Fruit fly (Drosophila melanogaster) whole organism, embryonic: ENCODE data around the gene ddbt.

Experiments
- BEAF-32 ChIP-seq: fragments of 200-800 bp; sonication (Bioruptor generic); optimal IDR thresholded peaks from 3 replicates; lab custom pipeline; 2017; ENCODE audit warnings: missing biosample characterization, missing genetic modification characterization, mild to moderate bottlenecking, moderate library complexity, missing genetic modification reagents
- CG1024 ChIP-seq: fragments of 200-800 bp; sonication (Bioruptor generic); IDR thresholded peaks from 2 replicates; pipeline ENCODE4 v1.3.6; 2022; ENCODE audit warnings: missing biosample characterization, missing genetic modification characterization
- CG10431 ChIP-seq: fragments of 200-800 bp; sonication (Bioruptor generic); optimal IDR thresholded peaks from 3 replicates; lab custom pipeline; 2018; ENCODE audit warnings: missing biosample characterization, mild to moderate bottlenecking, missing genetic modification characterization
- CG13287 ChIP-seq: fragments of 200-800 bp; sonication (Bioruptor generic); IDR thresholded peaks from 2 replicates; pipeline ENCODE4 v1.3.6; 2022; ENCODE audit warnings: missing biosample characterization, missing genetic modification characterization; ENCODE audit not compliant: partially characterized antibody
- CG15479 ChIP-seq: fragments of 200-800 bp; sonication (Bioruptor generic); optimal IDR thresholded peaks from 3 replicates; lab custom pipeline; 2019; ENCODE audit warnings: missing biosample characterization, mild to moderate bottlenecking, missing genetic modification characterization, moderate library complexity
- CG15514 ChIP-seq: fragments of 200-800 bp; sonication (Bioruptor generic); optimal IDR thresholded peaks from 3 replicates; lab custom pipeline; 2017; ENCODE audit warnings: missing biosample characterization, missing genetic modification characterization, mild to moderate bottlenecking, moderate library complexity, missing genetic modification reagents
- CG1647 ChIP-seq: fragments of 200-800 bp; sonication (Bioruptor generic); optimal IDR thresholded peaks from 3 replicates; lab custom pipeline; 2016; ENCODE audit warnings: missing biosample characterization, missing genetic modification characterization
- CG17829 ChIP-seq: fragments of 200-800 bp; optimal IDR thresholded peaks from 2 replicates; lab custom pipeline; 2019; ENCODE audit warnings: missing biosample characterization, mild to moderate bottlenecking, missing genetic modification characterization, moderate library complexity
- CG1792 ChIP-seq: fragments of 200-800 bp; sonication (Bioruptor generic); optimal IDR thresholded peaks from 2 replicates; lab custom pipeline; 2016; ENCODE audit warnings: missing biosample characterization, missing genetic modification characterization
- CG2129 ChIP-seq: fragments of 200-800 bp; sonication (Bioruptor generic); IDR thresholded peaks from 2 replicates; pipeline ENCODE4 v1.3.6; 2022; ENCODE audit warnings: missing biosample characterization, missing genetic modification characterization; ENCODE audit not compliant: partially characterized antibody
- CG2202 ChIP-seq: fragments of 200-800 bp; sonication (Bioruptor generic); optimal IDR thresholded peaks from 2 replicates; lab custom pipeline; 2018; ENCODE audit warnings: missing biosample characterization, mild to moderate bottlenecking, missing genetic modification characterization
- CG30431 ChIP-seq: fragments of 200-800 bp; sonication (Bioruptor generic); optimal IDR thresholded peaks from 2 replicates; lab custom pipeline; 2017; ENCODE audit warnings: missing biosample characterization, missing genetic modification characterization
- CG31365 ChIP-seq: fragments of 200-800 bp; sonication (Bioruptor generic); optimal IDR thresholded peaks from 2 replicates; lab custom pipeline; 2018; ENCODE audit warnings: missing biosample characterization, mild to moderate bottlenecking, missing genetic modification characterization
- CG34224 ChIP-seq: fragments of 200-800 bp; sonication (Bioruptor generic); IDR thresholded peaks from 3 replicates; pipeline ENCODE4 v1.3.6; 2022; ENCODE audit warnings: missing biosample characterization, missing genetic modification characterization; ENCODE audit not compliant: partially characterized antibody
- CG34422 ChIP-seq: fragments of 200-800 bp; sonication (Bioruptor generic); IDR thresholded peaks from 3 replicates; pipeline ENCODE4 v1.3.6; 2022; ENCODE audit warnings: missing biosample characterization, missing genetic modification characterization
- CG6791 ChIP-seq: fragments of 200-800 bp; sonication (Bioruptor generic); IDR thresholded peaks from 3 replicates; pipeline ENCODE4 v1.3.6; 2022; ENCODE audit warnings: missing biosample characterization, missing genetic modification characterization; ENCODE audit not compliant: partially characterized antibody
- CG7987 ChIP-seq: fragments of 200-800 bp; sonication (Bioruptor generic); optimal IDR thresholded peaks from 2 replicates; lab custom pipeline; 2018; ENCODE audit warnings: missing biosample characterization, mild to moderate bottlenecking, missing genetic modification characterization, moderate library complexity
- CG8924 ChIP-seq: fragments of 200-800 bp; optimal IDR thresholded peaks from 3 replicates; lab custom pipeline; 2019; ENCODE audit warnings: missing biosample characterization, mild to moderate bottlenecking, missing genetic modification characterization, moderate library complexity
- CG9817 ChIP-seq: fragments of 200-800 bp; sonication (Bioruptor generic); optimal IDR thresholded peaks from 2 replicates; lab custom pipeline; 2018; ENCODE audit warnings: missing biosample characterization, mild to moderate bottlenecking, missing genetic modification characterization, moderate library complexity
- Dll ChIP-seq: fragments of 200-800 bp; sonication (Bioruptor generic); IDR thresholded peaks from 4 replicates; pipeline ENCODE4 v1.3.6; 2022; ENCODE audit warnings: missing biosample characterization, missing genetic modification characterization; ENCODE audit not compliant: partially characterized antibody
- Doc3 ChIP-seq: fragments of 200-800 bp; sonication (Bioruptor generic); IDR thresholded peaks from 3 replicates; pipeline ENCODE4 v1.3.6; 2022; ENCODE audit warnings: missing biosample characterization, missing genetic modification characterization; ENCODE audit not compliant: partially characterized antibody
- Dp ChIP-seq: fragments of 200-800 bp; sonication (Bioruptor generic); optimal IDR thresholded peaks from 2 replicates; lab custom pipeline; 2018; ENCODE audit warnings: missing biosample characterization, mild to moderate bottlenecking, missing genetic modification characterization, moderate library complexity
- E2f2 ChIP-seq: fragments of 200-800 bp; sonication (Bioruptor generic); IDR thresholded peaks from 2 replicates; pipeline ENCODE4 v1.3.6; 2022; ENCODE audit warnings: missing biosample characterization, missing genetic modification characterization
- GATAe ChIP-seq: fragments of 200-800 bp; sonication (Bioruptor generic); conservative IDR thresholded peaks from 2 replicates; pipeline ENCODE4 v1.3.6; 2022; ENCODE audit warnings: missing biosample characterization, missing genetic modification characterization
- Mes4 ChIP-seq: fragments of 200-800 bp; sonication (Bioruptor generic); optimal IDR thresholded peaks from 2 replicates; lab custom pipeline; 2016; ENCODE audit warnings: missing biosample characterization, missing genetic modification characterization
- Nf-YC ChIP-seq: fragments of 200-800 bp; optimal IDR thresholded peaks from 3 replicates; lab custom pipeline; 2019; ENCODE audit warnings: missing biosample characterization, mild to moderate bottlenecking, missing genetic modification characterization, moderate library complexity
- Scr ChIP-seq: fragments of 200-800 bp; sonication (Bioruptor generic); IDR thresholded peaks from 2 replicates; pipeline ENCODE4 v1.3.6; 2022; ENCODE audit warnings: missing biosample characterization, missing genetic modification characterization; ENCODE audit not compliant: partially characterized antibody
- Sry-δ ChIP-seq: fragments of 200-800 bp; sonication (Bioruptor generic); optimal IDR thresholded peaks from 2 replicates; lab custom pipeline; 2016; ENCODE audit warnings: missing biosample characterization, missing genetic modification characterization
- Trl ChIP-seq, 3 experiments: fragments of >200 bp in 2 of 3; fragments of 200-800 bp in 1 of 3; sonication (Bioruptor generic) in 1 of 3; optimal IDR thresholded peaks; 2 replicates in 1 of 3; 3 replicates in 2 of 3; lab custom pipeline; 2016 to 2017; ENCODE audit warnings: missing biosample characterization in 1 of 3, missing genetic modification characterization in 1 of 3
- amos ChIP-seq: fragments of 200-800 bp; sonication (Bioruptor generic); IDR thresholded peaks from 2 replicates; pipeline ENCODE4 v1.3.6; 2022; ENCODE audit warnings: missing biosample characterization, missing genetic modification characterization; ENCODE audit not compliant: partially characterized antibody
- aop ChIP-seq: fragments of 200-800 bp; sonication (Bioruptor generic); IDR thresholded peaks from 2 replicates; pipeline ENCODE4 v1.3.6; 2022; ENCODE audit warnings: missing biosample characterization, missing genetic modification characterization
- ato ChIP-seq: fragments of 200-800 bp; sonication (Bioruptor generic); IDR thresholded peaks from 2 replicates; pipeline ENCODE4 v1.3.6; 2022; ENCODE audit warnings: missing biosample characterization, missing genetic modification characterization; ENCODE audit not compliant: partially characterized antibody
- bab2 ChIP-seq: fragments of 200-800 bp; sonication (Bioruptor generic); optimal IDR thresholded peaks from 2 replicates; lab custom pipeline; 2016; ENCODE audit warnings: missing biosample characterization, missing genetic modification characterization
- ci ChIP-seq: fragments of 200-800 bp; sonication (Bioruptor generic); IDR thresholded peaks from 3 replicates; pipeline ENCODE4 v1.3.6; 2022; ENCODE audit warnings: missing biosample characterization, missing genetic modification characterization
- ewg ChIP-seq: fragments of 200-800 bp; sonication (Bioruptor generic); optimal IDR thresholded peaks from 3 replicates; lab custom pipeline; 2017; ENCODE audit warnings: mild to moderate bottlenecking, missing biosample characterization, missing genetic modification reagents, missing genetic modification characterization
- gce ChIP-seq: fragments of 200-800 bp; sonication (Bioruptor generic); IDR thresholded peaks from 3 replicates; pipeline ENCODE4 v1.3.6; 2022; ENCODE audit warnings: missing biosample characterization, missing genetic modification characterization
- hbn ChIP-seq: fragments of 200-800 bp; sonication (Bioruptor generic); IDR thresholded peaks from 2 replicates; pipeline ENCODE4 v1.3.6; 2022; ENCODE audit warnings: missing biosample characterization, missing genetic modification characterization; ENCODE audit not compliant: partially characterized antibody
- jumu ChIP-seq: fragments of 200-800 bp; sonication (Bioruptor generic); optimal IDR thresholded peaks from 3 replicates; lab custom pipeline; 2016; ENCODE audit warnings: missing biosample characterization, missing genetic modification characterization
- maf-S ChIP-seq: fragments of 200-800 bp; sonication (Bioruptor generic); optimal IDR thresholded peaks from 2 replicates; lab custom pipeline; 2016; ENCODE audit warnings: missing biosample characterization, missing genetic modification characterization
- org-1 ChIP-seq: fragments of 200-800 bp; sonication (Bioruptor generic); optimal IDR thresholded peaks from 2 replicates; lab custom pipeline; 2017; ENCODE audit warnings: missing biosample characterization, missing genetic modification characterization
- pho ChIP-seq: fragments of 200-800 bp; sonication (Bioruptor generic); optimal IDR thresholded peaks from 2 replicates; lab custom pipeline; 2016; ENCODE audit warnings: missing biosample characterization, missing genetic modification characterization
- ranshi ChIP-seq: fragments of 200-800 bp; sonication (Bioruptor generic); IDR thresholded peaks from 2 replicates; pipeline ENCODE4 v1.3.6; 2022; ENCODE audit warnings: missing biosample characterization, missing genetic modification characterization
- sens ChIP-seq: fragments of 200-800 bp; sonication (Bioruptor generic); peaks from one replicate; lab custom pipeline; 2016; ENCODE audit warnings: missing biosample characterization, missing genetic modification characterization
- shn ChIP-seq: fragments of 200-800 bp; sonication (Bioruptor generic); optimal IDR thresholded peaks from 3 replicates; lab custom pipeline; 2016; ENCODE audit warnings: missing biosample characterization, missing genetic modification characterization
- unc-4 ChIP-seq: fragments of 200-800 bp; sonication (Bioruptor generic); IDR thresholded peaks from 2 replicates; pipeline ENCODE4 v1.3.6; 2022; ENCODE audit warnings: missing biosample characterization, missing genetic modification characterization; ENCODE audit not compliant: partially characterized antibody
- zfh1 ChIP-seq: fragments of 200-800 bp; sonication (Bioruptor generic); IDR thresholded peaks from 3 replicates; pipeline ENCODE4 v1.3.6; 2022; ENCODE audit warnings: missing biosample characterization, missing genetic modification characterization
- zfh2 ChIP-seq: fragments of 200-800 bp; sonication (Bioruptor generic); optimal IDR thresholded peaks from 2 replicates; lab custom pipeline; 2016; ENCODE audit warnings: missing biosample characterization, missing genetic modification characterization

Gene ddbt

DNA sequence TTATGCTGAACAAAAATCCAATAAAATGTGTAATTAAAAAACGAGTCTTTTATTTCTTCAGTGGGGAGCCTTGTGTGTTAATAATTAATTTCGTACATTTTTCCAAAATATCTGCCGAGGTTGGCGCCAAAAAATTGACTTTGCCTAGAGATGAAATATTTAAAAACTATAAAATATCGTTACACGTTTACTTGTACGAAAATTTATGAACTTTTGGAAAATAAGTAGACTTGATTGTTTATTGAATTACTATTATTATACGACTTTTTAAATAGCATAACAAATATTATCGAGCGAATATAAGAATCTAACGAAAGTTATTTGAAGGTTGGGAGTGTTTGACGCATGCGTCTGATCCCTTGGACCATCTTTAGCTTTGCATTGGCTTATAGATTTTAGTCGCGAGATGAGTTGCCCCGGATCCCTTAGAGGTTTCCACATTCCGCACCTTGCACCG, 39.2 kb downstream of the ddbt start, which contains the start of gene CG1231:
Gene CG1231 (plus strand): TSS at position 407 of the 457 bp plus-strand sequence.
- no peak for TF ChIP-seq CG1024 (GFP tag; lab: Robert Waterston, UW)
- TF ChIP-seq BEAF-32: peak; percentile 39
- no peak for TF ChIP-seq CG1647
- TF ChIP-seq Scr (GFP tag; lab: Robert Waterston, UW): peak; percentile 52
- TF ChIP-seq amos: peak; percentile 16; the same call in 1 of the 2 replicates
- TF ChIP-seq hbn (GFP tag; lab: Robert Waterston, UW): peak; percentile 27; the same call in 1 of the 2 replicates
- TF ChIP-seq ewg (GFP tag; lab: Kevin White, UChicago): peak; percentile 8
- TF ChIP-seq E2f2: peak; percentile 57
- peak; percentile 46 for TF ChIP-seq sens (GFP tag; lab: Kevin White, UChicago)
- TF ChIP-seq Dll: peak; percentile 58; the same call in 2 of the 4 replicates
- peak; percentile 60 for TF ChIP-seq unc-4
- no peak for TF ChIP-seq Mes4 (GFP tag; lab: Kevin White, UChicago)
- peak; percentile 23 for TF ChIP-seq Dp (GFP tag; lab: Kevin White, UChicago)
- TF ChIP-seq CG30431 (GFP tag; lab: Kevin White, UChicago): no peak
- TF ChIP-seq CG2202 (tag; lab: Kevin White, UChicago): no peak
- peak; percentile 66 for TF ChIP-seq CG13287 (GFP tag; lab: Robert Waterston, UW)
- peak; percentile 1 for TF ChIP-seq Sry-δ (GFP tag; lab: Kevin White, UChicago)
- TF ChIP-seq Doc3 (GFP tag; lab: Robert Waterston, UW): peak; percentile 52; the same call in 1 of the 3 replicates
- peak; percentile 20; the same call in 1 of the 3 replicates for TF ChIP-seq CG34224 (GFP tag; lab: Robert Waterston, UW)

DNA sequence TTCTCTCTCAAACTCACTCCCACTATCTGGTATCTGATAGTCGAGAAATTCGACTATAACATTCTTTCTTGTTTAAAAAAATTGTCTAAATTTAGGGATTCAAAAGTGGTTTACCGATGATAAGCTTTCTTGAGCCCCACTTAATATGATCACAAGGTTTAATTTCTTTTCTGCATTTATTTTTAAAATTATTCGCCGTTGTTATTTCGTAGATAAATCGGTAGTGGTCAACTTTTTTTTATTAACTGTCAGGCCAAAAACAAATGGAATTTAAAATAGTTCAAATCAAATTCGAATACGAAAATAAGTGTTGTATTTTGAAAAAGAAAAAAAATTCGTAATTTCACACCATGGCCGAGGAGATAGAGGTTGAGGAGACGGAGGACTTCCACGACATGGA, 40.8 kb downstream of the ddbt start, which contains the start of gene Roc1b:
Gene Roc1b (plus strand): TSS at position 301 of the 400 bp plus-strand sequence.
- TF ChIP-seq ato: no peak
- no peak for TF ChIP-seq CG8924 (tag; lab: Kevin White, UChicago)
- TF ChIP-seq CG9817 (tag; lab: Kevin White, UChicago): no peak
- no peak for TF ChIP-seq org-1

DNA sequence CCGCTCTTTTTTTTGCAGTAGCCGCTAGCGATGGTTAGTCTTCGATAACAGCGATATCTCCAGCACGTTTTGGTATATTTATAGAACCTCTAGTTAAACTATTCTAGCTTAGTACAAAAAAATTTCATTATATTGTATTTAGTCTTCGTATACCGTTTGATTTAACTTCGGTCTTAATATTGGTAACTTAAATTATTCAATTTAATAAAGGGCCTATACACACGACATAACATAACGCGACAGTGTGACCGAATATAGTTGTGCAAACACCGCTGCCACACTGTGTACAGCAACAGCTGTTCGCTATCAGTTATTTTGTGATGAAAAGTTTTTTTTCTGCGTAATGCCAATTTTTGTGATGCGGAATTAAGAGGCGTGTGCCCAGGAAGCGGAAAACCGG, 44.3 kb downstream of the ddbt start, which contains the start of the genes Cdc5 and CG1233:
Gene Cdc5 (minus strand): TSS at position 183 of the 400 bp plus-strand sequence.
Gene CG1233 (plus strand): TSS at position 272 of the 400 bp plus-strand sequence.
- TF ChIP-seq CG15479 (GFP tag; lab: Kevin White, UChicago): peak; percentile 16
- TF ChIP-seq Sry-δ (GFP tag; lab: Kevin White, UChicago): peak; percentile 81
- TF ChIP-seq GATAe (GFP tag; lab: Robert Waterston, UW): peak; percentile 37; the same call in 1 of the 2 replicates
- peak; percentile 63; the same call in 1 of the 3 replicates for TF ChIP-seq zfh1 (GFP tag; lab: Robert Waterston, UW)
- TF ChIP-seq CG2129 (GFP tag; lab: Robert Waterston, UW): no peak
- TF ChIP-seq Trl (optimal IDR thresholded peaks at IDR 0.05; lab: Kevin White, UChicago): no peak
- TF ChIP-seq Trl (GFP tag; optimal IDR thresholded peaks at IDR 0.05; lab: Kevin White, UChicago): peak; percentile 15
- peak; percentile 22 for TF ChIP-seq zfh2
- TF ChIP-seq CG31365 (tag; lab: Kevin White, UChicago): no peak
- peak; percentile 56 for TF ChIP-seq bab2 (GFP tag; lab: Kevin White, UChicago)
- peak; percentile 34 for TF ChIP-seq shn (GFP tag; lab: Kevin White, UChicago)
- peak; percentile 71 for TF ChIP-seq CG17829 (tag; lab: Kevin White, UChicago)
- peak; percentile 81 for TF ChIP-seq CG1792 (GFP tag; lab: Kevin White, UChicago)
- TF ChIP-seq pho: peak; percentile 50
- no peak for TF ChIP-seq aop (GFP tag; lab: Robert Waterston, UW)
- TF ChIP-seq CG10431: peak; percentile 26
- TF ChIP-seq ci (GFP tag; lab: Robert Waterston, UW): peak; percentile 78
- TF ChIP-seq Nf-YC (tag; lab: Kevin White, UChicago): no peak
- no peak for TF ChIP-seq gce (GFP tag; lab: Robert Waterston, UW)
- TF ChIP-seq CG34422: peak; percentile 60; the same call in 2 of the 3 replicates
- peak; percentile 8 for TF ChIP-seq maf-S (GFP tag; lab: Kevin White, UChicago)
- peak; percentile 0 for TF ChIP-seq jumu
- peak; percentile 45; the same call in 1 of the 3 replicates for TF ChIP-seq CG6791 (GFP tag; lab: Robert Waterston, UW)
- 0 out of 2 replicates have a peak, but pooled peaks have one; percentile 14 for TF ChIP-seq ranshi (GFP tag; lab: Robert Waterston, UW)
- TF ChIP-seq CG15514: peak; percentile 64
- TF ChIP-seq CG7987 (GFP tag; lab: Kevin White, UChicago): peak; percentile 31
